Fruit fly (Drosophila melanogaster) whole organism, embryonic: ENCODE data around the gene CG10011.

Experiments used
- Abd-B ChIP-seq: fragments of 200-800 bp; sonication (Bioruptor generic); optimal IDR thresholded peaks from 2 replicates; lab custom pipeline; 2018; ENCODE audit warnings: missing biosample characterization, mild to moderate bottlenecking, missing genetic modification characterization, moderate library complexity
- Adf1 ChIP-seq: fragments of 200-800 bp; sonication (Bioruptor generic); IDR thresholded peaks from 2 replicates; pipeline ENCODE4 v1.3.6; 2022; ENCODE audit warnings: missing biosample characterization, missing genetic modification characterization
- Asciz ChIP-seq: fragments of 200-800 bp; sonication (Bioruptor generic); optimal IDR thresholded peaks from 2 replicates; lab custom pipeline; 2017; ENCODE audit warnings: missing biosample characterization, mild to moderate bottlenecking, missing genetic modification characterization, missing genetic modification reagents
- CG13287 ChIP-seq: fragments of 200-800 bp; sonication (Bioruptor generic); IDR thresholded peaks from 2 replicates; pipeline ENCODE4 v1.3.6; 2022; ENCODE audit warnings: missing biosample characterization, missing genetic modification characterization; ENCODE audit not compliant: partially characterized antibody
- CG13894 ChIP-seq: fragments of 200-800 bp; sonication (Bioruptor generic); optimal IDR thresholded peaks from 3 replicates; lab custom pipeline; 2018; ENCODE audit warnings: missing biosample characterization, mild to moderate bottlenecking, missing genetic modification characterization, moderate library complexity
- CG14710 ChIP-seq: fragments of 200-800 bp; sonication (Bioruptor generic); optimal IDR thresholded peaks from 3 replicates; lab custom pipeline; 2019; ENCODE audit warnings: missing biosample characterization, mild to moderate bottlenecking, missing genetic modification characterization, moderate library complexity
- CG14860 ChIP-seq: fragments of 200-800 bp; sonication (Bioruptor generic); IDR thresholded peaks from 3 replicates; pipeline ENCODE4 v1.3.6; 2022; ENCODE audit warnings: missing biosample characterization, missing genetic modification characterization; ENCODE audit not compliant: partially characterized antibody
- CG15479 ChIP-seq: fragments of 200-800 bp; sonication (Bioruptor generic); optimal IDR thresholded peaks from 3 replicates; lab custom pipeline; 2019; ENCODE audit warnings: missing biosample characterization, mild to moderate bottlenecking, missing genetic modification characterization, moderate library complexity
- CG15696 ChIP-seq: fragments of 200-800 bp; sonication (Bioruptor generic); optimal IDR thresholded peaks from 2 replicates; lab custom pipeline; 2019; ENCODE audit warnings: missing biosample characterization, mild to moderate bottlenecking, missing genetic modification characterization, moderate library complexity
- CG17359 ChIP-seq: fragments of 200-800 bp; sonication (Bioruptor generic); optimal IDR thresholded peaks from 3 replicates; lab custom pipeline; 2018; ENCODE audit warnings: missing biosample characterization, mild to moderate bottlenecking, missing genetic modification characterization, moderate library complexity
- CG18476 ChIP-seq: fragments of 200-800 bp; sonication (Bioruptor generic); optimal IDR thresholded peaks from 2 replicates; lab custom pipeline; 2016; ENCODE audit warnings: missing biosample characterization, mild to moderate bottlenecking, missing genetic modification characterization
- CG18599 ChIP-seq: fragments of 200-800 bp; sonication (Bioruptor generic); optimal IDR thresholded peaks from 3 replicates; lab custom pipeline; 2017; ENCODE audit warnings: missing biosample characterization, missing genetic modification characterization, mild to moderate bottlenecking, moderate library complexity, missing genetic modification reagents
- CG30403 ChIP-seq: fragments of 200-800 bp; sonication (Bioruptor generic); optimal IDR thresholded peaks from 3 replicates; lab custom pipeline; 2016; ENCODE audit warnings: missing biosample characterization, missing genetic modification characterization
- CG7987 ChIP-seq: fragments of 200-800 bp; sonication (Bioruptor generic); optimal IDR thresholded peaks from 2 replicates; lab custom pipeline; 2018; ENCODE audit warnings: missing biosample characterization, mild to moderate bottlenecking, missing genetic modification characterization, moderate library complexity
- CG9932 ChIP-seq: fragments of 200-800 bp; sonication (Bioruptor generic); IDR thresholded peaks from 2 replicates; pipeline ENCODE4 v1.3.6; 2022; ENCODE audit warnings: missing biosample characterization, missing genetic modification characterization
- CrebB ChIP-seq: fragments of 200-800 bp; sonication (Bioruptor generic); optimal IDR thresholded peaks from 3 replicates; lab custom pipeline; 2018; ENCODE audit warnings: missing biosample characterization, mild to moderate bottlenecking, missing genetic modification characterization
- Dad ChIP-seq: fragments of 200-800 bp; sonication (Bioruptor generic); optimal IDR thresholded peaks from 3 replicates; lab custom pipeline; 2016; ENCODE audit warnings: missing biosample characterization, missing genetic modification characterization
- Dbx ChIP-seq: fragments of 200-800 bp; sonication (Bioruptor generic); IDR thresholded peaks from 3 replicates; pipeline ENCODE4 v1.3.6; 2022; ENCODE audit warnings: missing biosample characterization, missing genetic modification characterization
- Deaf1 ChIP-seq: fragments of 200-800 bp; optimal IDR thresholded peaks from 3 replicates; lab custom pipeline; 2019; ENCODE audit warnings: missing biosample characterization, mild to moderate bottlenecking, missing genetic modification characterization, moderate library complexity
- Doc2 ChIP-seq: fragments of 200-800 bp; sonication (Bioruptor generic); IDR thresholded peaks from 2 replicates; pipeline ENCODE4 v1.3.6; 2022; ENCODE audit warnings: missing biosample characterization, missing genetic modification characterization
- Opbp ChIP-seq: fragments of 200-800 bp; sonication (Bioruptor generic); IDR thresholded peaks from 3 replicates; pipeline ENCODE4 v1.3.6; 2022; ENCODE audit warnings: missing biosample characterization, missing genetic modification characterization; ENCODE audit not compliant: partially characterized antibody
- Rx ChIP-seq: fragments of 200-800 bp; sonication (Bioruptor generic); IDR thresholded peaks from 2 replicates; pipeline ENCODE4 v1.3.6; 2022; ENCODE audit warnings: missing biosample characterization, missing genetic modification characterization
- Trl ChIP-seq, 3 experiments: fragments of >200 bp in 2 of 3; fragments of 200-800 bp in 1 of 3; sonication (Bioruptor generic) in 1 of 3; optimal IDR thresholded peaks; 2 replicates in 1 of 3; 3 replicates in 2 of 3; lab custom pipeline; 2016 to 2017; ENCODE audit warnings: missing biosample characterization in 1 of 3, missing genetic modification characterization in 1 of 3
- Vsx1 ChIP-seq: fragments of 200-800 bp; sonication (Bioruptor generic); optimal IDR thresholded peaks from 2 replicates; lab custom pipeline; 2017; ENCODE audit warnings: missing biosample characterization, mild to moderate bottlenecking, missing genetic modification characterization, missing genetic modification reagents
- abd-A ChIP-seq: fragments of 200-800 bp; sonication (Bioruptor generic); optimal IDR thresholded peaks from 3 replicates; lab custom pipeline; 2019; ENCODE audit warnings: missing biosample characterization, mild to moderate bottlenecking, missing genetic modification characterization, moderate library complexity
- cato ChIP-seq: fragments of 200-800 bp; sonication (Bioruptor generic); optimal IDR thresholded peaks from 2 replicates; lab custom pipeline; 2016; ENCODE audit warnings: missing biosample characterization, missing genetic modification characterization, borderline replicate concordance
- crol ChIP-seq: fragments of 200-800 bp; sonication (Bioruptor generic); IDR thresholded peaks from 2 replicates; pipeline ENCODE4 v1.3.6; 2022; ENCODE audit warnings: missing biosample characterization, missing genetic modification characterization
- da ChIP-seq: fragments of 200-800 bp; sonication (Bioruptor generic); optimal IDR thresholded peaks from 2 replicates; lab custom pipeline; 2016; ENCODE audit warnings: missing biosample characterization, missing genetic modification characterization
- dysf ChIP-seq: fragments of 200-800 bp; sonication (Bioruptor generic); IDR thresholded peaks from 3 replicates; pipeline ENCODE4 v1.3.6; 2022; ENCODE audit warnings: missing biosample characterization, missing genetic modification characterization
- ftz-f1 ChIP-seq: fragments of 200-800 bp; sonication (Bioruptor generic); optimal IDR thresholded peaks from 2 replicates; lab custom pipeline; 2016; ENCODE audit warnings: missing biosample characterization, missing genetic modification characterization
- gsb ChIP-seq: fragments of 200-800 bp; sonication (Bioruptor generic); IDR thresholded peaks from 2 replicates; pipeline ENCODE4 v1.3.6; 2022; ENCODE audit warnings: missing biosample characterization, missing genetic modification characterization
- jigr1 ChIP-seq: fragments of 200-800 bp; sonication (Bioruptor generic); IDR thresholded peaks from 3 replicates; pipeline ENCODE4 v1.3.6; 2022; ENCODE audit warnings: missing biosample characterization, missing genetic modification characterization
- lola ChIP-seq, 3 experiments: fragments of >200 bp in 2 of 3; fragments of 200-800 bp in 1 of 3; sonication (Bioruptor generic) in 1 of 3; optimal IDR thresholded peaks; 2 replicates each; lab custom pipeline; 2017 to 2019; ENCODE audit warnings: missing biosample characterization in 3 of 3, missing genetic modification characterization in 3 of 3, mild to moderate bottlenecking in 1 of 3, moderate library complexity in 1 of 3
- pan ChIP-seq, 4 experiments: fragments of >200 bp in 3 of 4; fragments of 200-800 bp in 1 of 4; sonication (Bioruptor generic) in 1 of 4; optimal IDR thresholded peaks in 3 of 4; IDR thresholded peaks in 1 of 4; 2 replicates each; pipeline versions ENCODE4 v1.3.6 to Lab custom; 2017 to 2022; ENCODE audit warnings: missing biosample characterization in 2 of 4, missing genetic modification characterization in 2 of 4, mixed read lengths in 1 of 4
- pho ChIP-seq: fragments of 200-800 bp; sonication (Bioruptor generic); optimal IDR thresholded peaks from 2 replicates; lab custom pipeline; 2016; ENCODE audit warnings: missing biosample characterization, missing genetic modification characterization
- rib ChIP-seq: fragments of 200-800 bp; sonication (Bioruptor generic); IDR thresholded peaks from 2 replicates; pipeline ENCODE4 v1.3.6; 2022; ENCODE audit warnings: missing biosample characterization, missing genetic modification characterization
- sc ChIP-seq, 3 experiments: fragments of >200 bp in 2 of 3; fragments of 200-800 bp in 1 of 3; sonication (Bioruptor generic) in 1 of 3; optimal IDR thresholded peaks; 2 replicates in 2 of 3; 3 replicates in 1 of 3; lab custom pipeline; 2017; ENCODE audit warnings: mild to moderate bottlenecking in 1 of 3, missing biosample characterization in 1 of 3, missing genetic modification characterization in 1 of 3, missing genetic modification reagents in 1 of 3
- sd ChIP-seq: fragments of 200-800 bp; sonication (Bioruptor generic); optimal IDR thresholded peaks from 3 replicates; lab custom pipeline; 2018; ENCODE audit warnings: missing biosample characterization, mild to moderate bottlenecking, missing genetic modification characterization, moderate library complexity
- sens ChIP-seq: fragments of 200-800 bp; sonication (Bioruptor generic); peaks from one replicate; lab custom pipeline; 2016; ENCODE audit warnings: missing biosample characterization, missing genetic modification characterization
- ttk ChIP-seq: fragments of 200-800 bp; sonication (Bioruptor generic); IDR thresholded peaks from 2 replicates; pipeline ENCODE4 v2.1.2; 2022; ENCODE audit warnings: missing biosample characterization, missing genetic modification characterization
- usp ChIP-seq: fragments of >200 bp; optimal IDR thresholded peaks from 2 replicates; lab custom pipeline; 2017; ENCODE audit warnings: missing biosample characterization, missing genetic modification characterization
- wek ChIP-seq: fragments of 200-800 bp; sonication (Bioruptor generic); optimal IDR thresholded peaks from 3 replicates; lab custom pipeline; 2018; ENCODE audit warnings: missing biosample characterization, mild to moderate bottlenecking, missing genetic modification characterization, moderate library complexity

The CG10011 gene

dm6 chr3R:28668854-28669253 lies 34.0 kb upstream of the CG10011 start, which contains the start of gene CG33346:
CG33346 (plus strand) TSS chr3R:28669233.
- no peak for TF ChIP-seq Opbp
- no peak for TF ChIP-seq CG14710 (tag; lab: Kevin White, UChicago)
- TF ChIP-seq dysf (GFP tag; lab: Robert Waterston, UW) = no peak
- no peak for TF ChIP-seq cato
- TF ChIP-seq Rx (GFP tag; lab: Robert Waterston, UW) = no peak
- TF ChIP-seq CG18599 = no peak
- TF ChIP-seq CG15696 (tag; lab: Kevin White, UChicago) = no peak
- TF ChIP-seq Adf1 (GFP tag; lab: Robert Waterston, UW) = no peak
- TF ChIP-seq ttk (GFP tag; lab: Robert Waterston, UW) = no peak
- no peak for TF ChIP-seq Dbx
- no peak for TF ChIP-seq CG13287
- TF ChIP-seq Asciz (GFP tag; lab: Kevin White, UChicago) = no peak
- TF ChIP-seq CG9932 = no peak
- no peak for TF ChIP-seq ftz-f1 (GFP tag; lab: Kevin White, UChicago)

dm6 chr3R:28662956-28663355 lies 28.1 kb upstream of the CG10011 start:
- TF ChIP-seq pho (GFP tag; lab: Kevin White, UChicago) = no peak
- TF ChIP-seq da (GFP tag; lab: Kevin White, UChicago) = no peak
- TF ChIP-seq abd-A (tag; lab: Kevin White, UChicago) = peak; percentile 9
- no peak for TF ChIP-seq Doc2 (GFP tag; lab: Robert Waterston, UW)
- no peak for TF ChIP-seq gsb (GFP tag; lab: Robert Waterston, UW)
- peak; percentile 92 for TF ChIP-seq CG13894 (tag; lab: Kevin White, UChicago)
- no peak for TF ChIP-seq CG15479 (GFP tag; lab: Kevin White, UChicago)
- no peak for TF ChIP-seq jigr1 (GFP tag; lab: Robert Waterston, UW)

DNA sequence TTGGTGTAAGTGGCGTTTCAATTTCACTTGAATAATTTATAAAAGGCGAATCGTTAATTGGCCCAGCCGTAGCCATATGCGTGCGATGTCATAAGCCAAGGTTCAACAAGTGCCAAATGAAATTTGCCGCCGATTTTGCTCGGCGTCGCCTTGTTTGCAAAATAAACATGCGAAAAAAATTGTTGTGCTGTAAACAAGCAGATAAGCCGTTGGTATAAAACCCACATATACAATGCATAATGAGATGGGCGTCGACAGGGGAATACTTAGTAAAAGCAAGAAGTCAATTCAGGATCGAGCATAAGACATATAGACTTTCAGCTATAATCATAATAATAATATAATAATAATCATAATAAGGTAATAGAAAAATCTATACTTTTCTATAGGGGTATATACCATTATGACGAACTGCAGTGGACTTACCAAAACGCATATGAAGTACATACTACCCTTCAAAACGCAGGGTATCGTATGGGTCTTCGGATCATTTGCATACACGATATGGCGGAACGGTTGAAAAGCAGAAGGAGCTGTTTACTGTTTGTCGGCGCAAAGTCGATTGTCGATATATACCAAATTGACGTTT lies 21.3 kb upstream of the CG10011 start:
- TF ChIP-seq crol (no peak), rib (no peak), Rx (GFP tag; lab: Robert Waterston, UW) (no peak), sd (tag; lab: Kevin White, UChicago) (no peak), pan (optimal IDR thresholded peaks at IDR 0.05; lab: Kevin White, UChicago) (no peak), pan (GFP tag; optimal IDR thresholded peaks at IDR 0.05 in 1 of 2, IDR thresholded peaks at IDR 0.05 in 1 of 2) (no peak), usp (no peak), CG14860 (GFP tag; lab: Robert Waterston, UW) (no peak)

dm6 chr3R:28654596-28654995 lies 19.7 kb upstream of the CG10011 start:
- TF ChIP-seq Dad (GFP tag; lab: Kevin White, UChicago) (no peak), abd-A (tag; lab: Kevin White, UChicago) (peak; percentile 2), Trl (optimal IDR thresholded peaks at IDR 0.05; lab: Kevin White, UChicago) (peak; percentile 29 to 65), Trl (GFP tag; optimal IDR thresholded peaks at IDR 0.05; lab: Kevin White, UChicago) (no peak), Deaf1 (peak; percentile 91)

DNA sequence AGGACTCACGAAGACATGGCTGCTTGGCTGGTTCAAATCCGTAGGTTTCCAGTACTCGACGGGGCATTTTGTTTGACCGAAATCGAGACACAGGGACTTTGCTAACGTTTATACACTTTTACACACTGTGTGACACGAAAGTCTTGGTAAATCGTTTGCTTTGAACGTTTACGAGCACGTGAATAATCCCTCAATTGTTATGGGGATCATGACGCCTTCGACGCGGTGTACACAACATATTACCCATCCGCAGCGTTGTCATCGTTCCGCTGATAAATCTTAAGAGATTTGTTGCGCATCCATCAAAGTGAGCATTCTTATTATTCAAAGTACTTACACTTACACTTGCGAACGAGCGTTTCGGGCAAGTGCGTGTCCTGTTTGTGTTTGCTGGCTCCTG lies 15.5 kb upstream of the CG10011 start, which contains the start of gene CG31050:
Gene CG31050, minus strand, starts transcription at position 101 of the 400 bp plus-strand sequence.
- TF ChIP-seq CG30403 (GFP tag; lab: Kevin White, UChicago) (no peak), wek (no peak), CrebB (tag; lab: Kevin White, UChicago) (no peak), CG18476 (GFP tag; lab: Kevin White, UChicago) (no peak), CG7987 (no peak), Abd-B (GFP tag; lab: Kevin White, UChicago) (no peak), Vsx1 (no peak), sc (optimal IDR thresholded peaks at IDR 0.05; lab: Kevin White, UChicago) (no peak), sc (GFP tag; optimal IDR thresholded peaks at IDR 0.05; lab: Kevin White, UChicago) (no peak), lola (GFP tag; optimal IDR thresholded peaks at IDR 0.05; lab: Kevin White, UChicago) (no peak), sens (no peak), CG17359 (no peak)
